Fruit fly (Drosophila melanogaster): ENCODE results near the gene CG32547.

The CG32547 gene

DNA sequence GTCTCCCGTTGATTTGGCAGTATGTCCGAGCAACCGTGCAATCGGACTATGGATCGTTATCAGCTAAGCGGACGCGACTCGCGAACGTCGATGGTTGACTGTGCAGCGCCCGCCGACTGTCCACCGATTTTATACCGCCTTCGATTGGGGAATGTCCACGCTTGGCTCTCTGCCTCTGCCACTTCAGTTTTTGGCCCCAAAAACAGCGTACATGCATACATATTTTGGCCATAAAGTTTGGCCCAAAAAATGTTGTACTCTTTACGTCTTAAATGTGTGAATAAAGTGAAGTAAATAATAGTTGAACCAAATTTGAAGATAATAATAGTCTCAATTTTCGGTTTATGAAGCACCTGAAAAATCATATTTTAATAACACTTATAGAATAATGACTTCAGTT, 38.8 kb downstream of the CG32547 start, which contains the start of gene CG32548:
CG32548 (minus strand) TSS at position 101 of the 400 bp plus-strand sequence.
- no peak for TF ChIP-seq CG17801 (GFP tag; optimal IDR thresholded peaks at IDR 0.05; ENCODE audit: partially characterized antibody)

DNA sequence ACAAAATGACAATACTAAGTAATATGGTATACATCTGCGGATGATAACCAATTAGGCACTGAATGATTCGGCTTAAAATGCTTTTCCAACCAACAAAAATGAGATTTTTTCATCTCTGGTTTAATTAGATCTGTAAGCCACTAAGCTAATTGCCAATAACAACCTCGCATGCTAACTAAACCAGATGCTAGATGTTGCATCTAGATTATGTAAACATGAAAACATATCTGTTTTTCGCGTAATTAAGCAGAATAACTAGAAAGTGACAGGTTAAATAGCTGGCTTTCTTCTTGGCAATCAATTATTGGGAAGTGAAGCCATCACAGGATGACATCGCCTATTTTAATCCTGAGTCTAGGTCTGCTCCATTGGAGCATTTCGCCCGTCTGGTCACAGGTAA, 39.9 kb downstream of the CG32547 start, which contains the start of gene CG43841:
CG43841 (plus strand) TSS at position 301 of the 400 bp plus-strand sequence.
- TF ChIP-seq CG17801 (GFP tag; optimal IDR thresholded peaks at IDR 0.05; ENCODE audit: partially characterized antibody): no peak

- no peak for TF ChIP-seq CG17801 (GFP tag; optimal IDR thresholded peaks at IDR 0.05; ENCODE audit: partially characterized antibody)
These were observed 40.7 kb downstream of the CG32547 start, which contains the start of gene CG32551 for dm6 chrX:18438568-18438967. Gene CG32551 (plus strand): TSS chrX:18438868.

dm6 chrX:18437190-18437589, 42.1 kb downstream of the CG32547 start, which contains the start of gene CG6290:
Gene CG6290 (plus strand): TSS chrX:18437490.
- TF ChIP-seq CG17801 (GFP tag; optimal IDR thresholded peaks at IDR 0.05; ENCODE audit: partially characterized antibody): no peak

DNA sequence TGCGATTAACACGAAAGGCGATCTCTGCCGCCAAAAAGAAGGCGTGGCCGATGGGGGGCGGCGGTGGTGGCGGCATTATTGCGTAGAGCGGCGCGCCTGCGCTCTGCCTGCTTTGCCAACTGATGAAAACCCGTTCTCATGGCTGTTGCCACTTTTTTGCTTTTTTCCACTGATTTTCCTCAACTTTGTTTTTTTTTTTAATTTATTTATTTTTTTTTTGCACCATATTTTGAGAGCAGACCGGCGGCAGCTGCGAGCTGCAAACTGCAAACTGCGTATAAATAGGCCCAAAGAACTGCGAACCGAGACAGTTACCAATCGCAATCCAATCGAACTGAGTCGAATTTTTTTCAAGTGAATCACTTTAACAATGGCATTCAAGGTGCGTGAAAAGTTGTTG, 57.2 kb downstream of the CG32547 start, which contains the start of gene CG42323:
CG42323 (plus strand) TSS at position 302 of the 400 bp plus-strand sequence.
- TF ChIP-seq CG17801 (GFP tag; optimal IDR thresholded peaks at IDR 0.05; ENCODE audit: partially characterized antibody): no peak

dm6 chrX:18415115-18415514, 64.2 kb downstream of the CG32547 start, which contains the start of gene CG15056:
Gene CG15056 (plus strand): TSS chrX:18415415.
- TF ChIP-seq CG17801 (GFP tag; optimal IDR thresholded peaks at IDR 0.05; ENCODE audit: partially characterized antibody): no peak

DNA sequence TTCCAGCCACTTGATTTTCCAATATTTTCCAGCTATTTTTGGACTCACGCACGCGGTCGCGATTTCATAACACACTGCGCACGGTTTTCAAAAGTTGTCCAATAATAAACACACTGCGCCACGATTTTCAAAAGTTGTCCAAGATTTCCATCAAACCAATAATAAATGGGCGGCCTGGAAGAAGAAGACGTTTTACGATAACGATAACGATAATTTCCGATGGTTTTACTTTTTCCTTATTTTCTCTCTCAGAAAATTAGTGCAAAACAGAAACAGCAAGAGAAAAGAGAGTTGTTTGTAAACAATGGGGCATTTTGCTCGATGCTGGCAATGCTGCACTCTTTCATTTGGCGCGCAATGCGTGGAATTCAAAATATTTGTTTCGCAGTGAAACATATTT, 69.3 kb downstream of the CG32547 start, which contains the start of gene Nt5b:
Nt5b (minus strand) TSS at position 207 of the 400 bp plus-strand sequence.
- TF ChIP-seq CG17801 (GFP tag; optimal IDR thresholded peaks at IDR 0.05; ENCODE audit: partially characterized antibody): no peak

DNA sequence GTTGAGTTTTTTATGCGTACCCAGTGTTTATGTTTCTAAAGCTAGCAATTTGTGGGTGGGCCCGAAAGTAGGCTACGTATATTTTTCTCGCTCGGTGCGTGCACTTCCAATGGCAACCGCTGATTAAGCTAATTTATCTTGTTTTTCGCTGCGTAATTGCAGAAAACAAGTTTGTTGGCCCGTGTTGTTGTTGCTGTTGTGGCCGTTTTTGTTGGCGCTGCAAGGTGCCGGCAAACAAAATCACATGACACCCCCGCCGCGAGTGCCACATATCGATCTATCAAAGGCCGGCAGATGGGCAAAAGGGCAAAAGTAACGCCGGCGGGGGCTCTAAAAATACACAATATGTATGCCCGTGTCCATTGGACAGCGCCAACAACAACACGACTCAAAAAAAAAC, 69.8 kb downstream of the CG32547 start:
- TF ChIP-seq CG17801 (GFP tag; optimal IDR thresholded peaks at IDR 0.05; ENCODE audit: partially characterized antibody): no peak

dm6 chrX:18407394-18407721, 71.9 kb downstream of the CG32547 start:
- TF ChIP-seq CG17801 (GFP tag; optimal IDR thresholded peaks at IDR 0.05; ENCODE audit: partially characterized antibody): peak; percentile 47

dm6 chrX:18406593-18407393, 72.5 kb downstream of the CG32547 start:
- no peak for TF ChIP-seq CG17801 (GFP tag; optimal IDR thresholded peaks at IDR 0.05; ENCODE audit: partially characterized antibody)

dm6 chrX:18405567-18406059, 73.7 kb downstream of the CG32547 start:
- no peak for TF ChIP-seq CG17801 (GFP tag; optimal IDR thresholded peaks at IDR 0.05; ENCODE audit: partially characterized antibody)

DNA sequence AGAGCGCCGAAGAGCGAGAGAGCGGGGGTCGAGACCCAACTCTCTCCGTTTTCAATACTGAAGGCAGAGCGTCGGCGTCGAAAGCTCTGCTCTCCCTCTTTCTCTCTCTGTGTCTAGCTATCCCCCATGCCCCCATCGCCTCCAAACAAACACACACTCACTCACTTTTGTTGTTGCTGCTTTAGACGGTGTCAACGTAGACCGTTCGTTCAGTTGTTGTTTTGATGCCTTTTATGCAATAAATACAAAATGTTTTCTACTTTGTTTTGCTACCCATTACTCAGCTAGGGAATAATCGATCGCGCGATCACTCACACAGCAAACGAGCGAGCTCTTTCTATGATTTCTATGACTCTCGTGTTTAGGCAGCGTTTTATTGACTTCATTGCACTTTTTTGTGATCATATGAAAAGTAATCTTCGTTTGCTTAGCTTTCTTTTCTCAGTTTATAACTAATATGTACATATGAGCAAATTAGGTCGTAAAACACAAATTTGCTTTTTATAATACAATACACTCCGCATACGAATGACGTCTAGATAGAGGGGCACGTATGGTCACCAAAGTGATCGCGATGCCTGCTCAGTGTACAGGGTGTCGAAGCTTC, 74.6 kb downstream of the CG32547 start:
- TF ChIP-seq CG17801 (GFP tag; optimal IDR thresholded peaks at IDR 0.05; ENCODE audit: partially characterized antibody): no peak

DNA sequence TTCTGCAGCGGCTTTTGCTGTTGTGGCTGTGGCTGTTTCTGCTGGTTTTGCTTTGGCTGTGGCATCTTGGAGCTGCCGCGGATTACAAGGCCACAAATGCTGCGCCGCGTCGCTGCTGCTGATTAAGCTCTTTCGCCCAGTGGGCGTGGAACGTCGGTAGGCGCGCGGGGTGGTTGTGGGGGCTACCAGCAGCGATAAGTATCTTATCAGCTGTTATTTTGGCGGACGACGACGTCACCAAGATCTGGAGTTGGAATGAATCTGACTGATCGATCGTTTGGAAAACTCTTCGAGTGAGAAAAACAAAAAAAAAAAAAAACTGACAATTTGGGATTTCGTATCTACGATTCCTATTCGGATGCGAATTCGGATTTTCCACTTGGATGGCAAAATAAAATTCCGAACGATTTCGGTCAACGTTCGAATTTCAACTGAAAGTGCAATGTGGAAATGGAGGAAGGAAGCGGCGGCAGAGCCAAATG, 75.1 kb downstream of the CG32547 start:
- no peak for TF ChIP-seq CG17801 (GFP tag; optimal IDR thresholded peaks at IDR 0.05; ENCODE audit: partially characterized antibody)

- no peak for TF ChIP-seq CG17801 (GFP tag; optimal IDR thresholded peaks at IDR 0.05; ENCODE audit: partially characterized antibody)
These were observed 76.7 kb downstream of the CG32547 start for dm6 chrX:18402564-18402963.

dm6 chrX:18399965-18400364, 79.3 kb downstream of the CG32547 start, which contains the start of gene CG34328:
Gene CG34328 (minus strand): TSS chrX:18400065.
- no peak for TF ChIP-seq CG17801 (GFP tag; optimal IDR thresholded peaks at IDR 0.05; ENCODE audit: partially characterized antibody)
